Worm (Caenorhabditis elegans): ENCODE measurements around the gene mrpl-49.

DNA sequence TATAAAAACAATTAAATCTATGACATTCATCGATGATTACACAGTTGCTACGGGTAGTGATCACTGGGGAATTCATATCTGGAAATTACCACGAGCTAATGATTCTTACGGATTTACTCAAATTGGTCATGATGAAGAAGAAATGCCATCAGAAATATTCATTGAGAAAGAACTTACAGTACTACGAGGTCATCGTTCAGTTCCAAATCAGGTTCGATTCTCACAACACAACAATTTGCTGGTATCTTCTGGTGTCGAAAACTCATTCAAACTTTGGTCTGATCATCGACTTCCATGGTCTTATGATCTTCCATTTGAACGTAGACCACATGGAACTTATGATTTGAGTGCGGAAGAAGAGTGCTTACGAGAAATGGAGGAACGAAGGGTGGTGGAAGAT, 21.9 kb upstream of the mrpl-49 start:
- no peak for TF ChIP-seq cog-1 (tag; optimal IDR thresholded peaks at IDR 0.05)
- no peak for TF ChIP-seq flt-1 (GFP tag; IDR thresholded peaks at IDR 0.05)
- no peak for TF ChIP-seq klf-2 (GFP tag; conservative IDR thresholded peaks at IDR 0.05)
- TF ChIP-seq med-1 (GFP tag; optimal IDR thresholded peaks at IDR 0.05; ENCODE audit: insufficient read depth): no peak

Data from whole organism, midembryonic.